Fruit fly (Drosophila melanogaster): Measurements from ENCODE around the gene CG33253.

Gene CG33253

dm6 chrX:19144785-19145422, 38.3 kb upstream of the CG33253 start (continued):
- no peak for TF ChIP-seq exex (tag; optimal IDR thresholded peaks at IDR 0.05)
- no peak for TF ChIP-seq Nf-YC (tag; optimal IDR thresholded peaks at IDR 0.05)
- TF ChIP-seq CG7987 (GFP tag; optimal IDR thresholded peaks at IDR 0.05), result no peak
- no peak for TF ChIP-seq esg (GFP tag; conservative IDR thresholded peaks at IDR 0.05)
- no peak for TF ChIP-seq chn (GFP tag; optimal IDR thresholded peaks at IDR 0.05)
- TF ChIP-seq knrl (GFP tag; IDR thresholded peaks at IDR 0.05; ENCODE audit: partially characterized antibody), result no peak
- TF ChIP-seq CG31388 (GFP tag; optimal IDR thresholded peaks at IDR 0.05), result no peak
- no peak for TF ChIP-seq MESR4 (GFP tag; optimal IDR thresholded peaks at IDR 0.05)
- TF ChIP-seq Ptx1 (GFP tag; IDR thresholded peaks at IDR 0.05), result 0 out of 2 replicates have a peak, but pooled peaks have one; percentile 8
- TF ChIP-seq Drgx (GFP tag; IDR thresholded peaks at IDR 0.05), result peak; percentile 52; the same call in 1 of the 2 replicates
- TF ChIP-seq crp (GFP tag; optimal IDR thresholded peaks at IDR 0.05), result no peak
- peak; percentile 51; the same call in 1 of the 3 replicates for TF ChIP-seq dysf (GFP tag; IDR thresholded peaks at IDR 0.05)
- no peak for TF ChIP-seq CG11247 (GFP tag; IDR thresholded peaks at IDR 0.05)
- no peak for TF ChIP-seq CTCF (GFP tag; optimal IDR thresholded peaks at IDR 0.05)
- TF ChIP-seq jumu (GFP tag; optimal IDR thresholded peaks at IDR 0.05), result no peak
- TF ChIP-seq Adf1 (GFP tag; IDR thresholded peaks at IDR 0.05), result no peak
- TF ChIP-seq da (GFP tag; optimal IDR thresholded peaks at IDR 0.05), result no peak
- no peak for TF ChIP-seq bbx (GFP tag; IDR thresholded peaks at IDR 0.05; ENCODE audit: partially characterized antibody)
- no peak for TF ChIP-seq CG3407 (GFP tag; optimal IDR thresholded peaks at IDR 0.05)
- TF ChIP-seq CG9876 (GFP tag; optimal IDR thresholded peaks at IDR 0.05), result no peak
- no peak for TF ChIP-seq CG6654 (GFP tag; optimal IDR thresholded peaks at IDR 0.05)
- no peak for TF ChIP-seq ftz-f1 (GFP tag; optimal IDR thresholded peaks at IDR 0.05)
- TF ChIP-seq prd (optimal IDR thresholded peaks at IDR 0.05), result no peak
- TF ChIP-seq prd (GFP tag; IDR thresholded peaks at IDR 0.05), result peak; percentile 25; the same call in 1 of the 3 replicates
- TF ChIP-seq insv (GFP tag; optimal IDR thresholded peaks at IDR 0.05), result no peak
- TF ChIP-seq cg (GFP tag; optimal IDR thresholded peaks at IDR 0.05), result no peak
- no peak for TF ChIP-seq Ada2b (GFP tag; IDR thresholded peaks at IDR 0.05)
- no peak for TF ChIP-seq Fer3 (tag; optimal IDR thresholded peaks at IDR 0.05)
- no peak for TF ChIP-seq Gsc (GFP tag; IDR thresholded peaks at IDR 0.05)
- TF ChIP-seq bowl (GFP tag; IDR thresholded peaks at IDR 0.05), result no peak
- TF ChIP-seq bsh (GFP tag; optimal IDR thresholded peaks at IDR 0.05), result peak; percentile 6 to 52
- no peak for TF ChIP-seq Camta (GFP tag; optimal IDR thresholded peaks at IDR 0.05)
- TF ChIP-seq CG12942 (GFP tag; optimal IDR thresholded peaks at IDR 0.05), result no peak
- no peak for TF ChIP-seq sim (GFP tag; IDR thresholded peaks at IDR 0.05)
- TF ChIP-seq CG2678 (tag; optimal IDR thresholded peaks at IDR 0.05), result peak; percentile 46
- no peak for TF ChIP-seq jigr1 (GFP tag; IDR thresholded peaks at IDR 0.05)
- no peak for TF ChIP-seq CG17328 (GFP tag; IDR thresholded peaks at IDR 0.05)
- no peak for TF ChIP-seq kay (GFP tag; optimal IDR thresholded peaks at IDR 0.05)
- TF ChIP-seq ken (GFP tag; IDR thresholded peaks at IDR 0.05), result no peak
- no peak for TF ChIP-seq tio (GFP tag; optimal IDR thresholded peaks at IDR 0.05)
- no peak for TF ChIP-seq emc (GFP tag; optimal IDR thresholded peaks at IDR 0.05)
- TF ChIP-seq D (optimal IDR thresholded peaks at IDR 0.05), result no peak
- TF ChIP-seq D (GFP tag; optimal IDR thresholded peaks at IDR 0.05), result no peak
- TF ChIP-seq CG7745 (tag; optimal IDR thresholded peaks at IDR 0.05), result no peak
- no peak for TF ChIP-seq CG12155 (GFP tag; optimal IDR thresholded peaks at IDR 0.05)
- no peak for TF ChIP-seq Ravus (GFP tag; IDR thresholded peaks at IDR 0.05)
- no peak for TF ChIP-seq btn (GFP tag; optimal IDR thresholded peaks at IDR 0.05)
- no peak for TF ChIP-seq CG4328 (GFP tag; optimal IDR thresholded peaks at IDR 0.05)
- TF ChIP-seq Opbp (GFP tag; IDR thresholded peaks at IDR 0.05; ENCODE audit: partially characterized antibody), result no peak
- TF ChIP-seq pfk (GFP tag; optimal IDR thresholded peaks at IDR 0.05), result no peak
- TF ChIP-seq CG7839 (tag; optimal IDR thresholded peaks at IDR 0.05), result peak; percentile 42
- TF ChIP-seq CG9817 (tag; optimal IDR thresholded peaks at IDR 0.05), result no peak

All from whole organism, embryonic.